Worm (Caenorhabditis elegans) whole organism, L3 larva: ENCODE measurements around the gene far-5.

Experiments used
- ZK546.5 ChIP-seq: sonication (generic microtip); optimal IDR thresholded peaks from 2 replicates; lab custom pipeline; 2017; ENCODE audit warnings: missing biosample characterization, missing genetic modification characterization
- ceh-9 ChIP-seq: sonication (generic microtip); optimal IDR thresholded peaks from 2 replicates; lab custom pipeline; 2018; ENCODE audit warnings: missing biosample characterization, missing genetic modification characterization
- elt-3 ChIP-seq, 3 experiments: fragments of 150-350 bp in 1 of 3; sonication (generic microtip) in 2 of 3; optimal IDR thresholded peaks; 2 replicates in 2 of 3; 4 replicates in 1 of 3; lab custom pipeline; 2014 to 2017; ENCODE audit warnings: missing biosample characterization in 3 of 3, missing genetic modification characterization in 3 of 3
- fkh-2 ChIP-seq: fragments of 150-350 bp; optimal IDR thresholded peaks from 2 replicates; lab custom pipeline; 2014; ENCODE audit warnings: missing biosample characterization, missing genetic modification reagents, missing genetic modification characterization
- fos-1 ChIP-seq: fragments of 150-350 bp; optimal IDR thresholded peaks from 2 replicates; lab custom pipeline; 2014; ENCODE audit warnings: missing biosample characterization, missing genetic modification characterization
- hmg-11 ChIP-seq: sonication (generic microtip); optimal IDR thresholded peaks from 2 replicates; lab custom pipeline; 2016; ENCODE audit warnings: missing genetic modification characterization, missing compliant biosample characterization
- lin-15B ChIP-seq: fragments of 150-350 bp; optimal IDR thresholded peaks from 2 replicates; lab custom pipeline; 2014; ENCODE audit warnings: missing biosample characterization, missing genetic modification characterization
- nhr-12 ChIP-seq: fragments of 150-350 bp; optimal IDR thresholded peaks from 2 replicates; lab custom pipeline; 2014; ENCODE audit warnings: missing biosample characterization, missing genetic modification characterization
- nhr-76 ChIP-seq: fragments of 150-350 bp; sonication (generic microtip); optimal IDR thresholded peaks from 5 replicates; lab custom pipeline; 2014; ENCODE audit warnings: missing biosample characterization, missing genetic modification characterization
- nhr-77 ChIP-seq: fragments of 150-350 bp; optimal IDR thresholded peaks from 2 replicates; lab custom pipeline; 2014; ENCODE audit warnings: missing biosample characterization, missing genetic modification characterization

ce11 chrV:12999559-12999958, 4.2 kb downstream of the far-5 start, which contains the start of gene far-4:
- no peak for TF ChIP-seq ZK546.5 (tag; lab: Kevin White, UChicago)
- no peak for TF ChIP-seq fos-1 (tag; lab: Kevin White, UChicago)
- TF ChIP-seq elt-3 (tag; optimal IDR thresholded peaks at IDR 0.05; lab: Kevin White, UChicago): no peak
- no peak for TF ChIP-seq nhr-12 (tag; lab: Kevin White, UChicago)
- TF ChIP-seq ceh-9 (tag; lab: Kevin White, UChicago): no peak
- no peak for TF ChIP-seq nhr-77 (tag; lab: Kevin White, UChicago)
- no peak for TF ChIP-seq hmg-11
- no peak for TF ChIP-seq nhr-76
- no peak for TF ChIP-seq fkh-2 (tag; lab: Kevin White, UChicago)
- no peak for TF ChIP-seq lin-15B
